Fruit fly (Drosophila melanogaster): ENCODE data around the gene CG34250.

The CG34250 gene

DNA sequence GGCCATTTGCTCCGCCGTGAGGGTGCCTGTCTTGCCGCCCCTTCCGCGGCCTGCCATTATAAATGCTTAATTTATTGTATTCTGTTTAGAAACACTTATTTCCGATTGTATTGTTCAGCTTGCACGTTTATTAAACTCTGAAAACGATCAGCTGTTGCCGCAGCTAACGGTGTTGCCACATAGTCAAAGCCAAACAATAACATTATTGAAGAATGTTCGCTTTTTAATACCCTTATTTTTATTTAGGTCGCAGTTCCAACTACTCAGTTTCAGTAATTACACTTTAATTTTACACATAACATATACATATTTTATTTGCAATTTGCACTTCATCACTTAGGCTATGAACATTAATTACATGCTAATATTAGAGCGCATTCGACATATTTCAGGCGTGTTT is 49.0 kb upstream of the CG34250 start, which contains the start of gene Polr3G (continued):
- peak; percentile 34; the same call in 1 of the 4 replicates for TF ChIP-seq Dll (GFP tag; IDR thresholded peaks at IDR 0.05; ENCODE audit: partially characterized antibody)
- TF ChIP-seq CG15601 (tag; optimal IDR thresholded peaks at IDR 0.05): no peak
- peak; percentile 16; the same call in 1 of the 2 replicates for TF ChIP-seq CG9932 (GFP tag; IDR thresholded peaks at IDR 0.05)
- TF ChIP-seq CG30020 (tag; optimal IDR thresholded peaks at IDR 0.05): peak; percentile 14
- peak; percentile 4 for TF ChIP-seq gcm (GFP tag; optimal IDR thresholded peaks at IDR 0.05)
- TF ChIP-seq unpg (GFP tag; optimal IDR thresholded peaks at IDR 0.05): peak; percentile 9
- TF ChIP-seq Xbp1 (GFP tag; optimal IDR thresholded peaks at IDR 0.05): peak; percentile 37
- TF ChIP-seq CG15514 (GFP tag; optimal IDR thresholded peaks at IDR 0.05): peak; percentile 39
- TF ChIP-seq CG17361 (GFP tag; IDR thresholded peaks at IDR 0.05): 0 out of 3 replicates have a peak, but pooled peaks have one; percentile 18
- peak; percentile 18 for TF ChIP-seq az2 (GFP tag; optimal IDR thresholded peaks at IDR 0.05)
- TF ChIP-seq CG2120 (GFP tag; optimal IDR thresholded peaks at IDR 0.05): peak; percentile 53
- TF ChIP-seq Nf-YC (tag; optimal IDR thresholded peaks at IDR 0.05): peak; percentile 33
- TF ChIP-seq Oaz (GFP tag; IDR thresholded peaks at IDR 0.05): no peak
- TF ChIP-seq Ravus (GFP tag; IDR thresholded peaks at IDR 0.05): no peak
- no peak for TF ChIP-seq Xrp1 (GFP tag; IDR thresholded peaks at IDR 0.05)
- TF ChIP-seq CG11504 (tag; optimal IDR thresholded peaks at IDR 0.05): peak; percentile 6
- TF ChIP-seq CG33213 (GFP tag; optimal IDR thresholded peaks at IDR 0.05): no peak
- no peak for TF ChIP-seq Neu2 (GFP tag; optimal IDR thresholded peaks at IDR 0.05; ENCODE audit: borderline replicate concordance)
- no peak for TF ChIP-seq bigmax (GFP tag; optimal IDR thresholded peaks at IDR 0.05)
- TF ChIP-seq Med (GFP tag): peak; percentile 80
- TF ChIP-seq pzg (GFP tag; optimal IDR thresholded peaks at IDR 0.05): peak; percentile 39
- peak; percentile 26 for TF ChIP-seq sug (tag; optimal IDR thresholded peaks at IDR 0.05)
- 0 out of 3 replicates have a peak, but pooled peaks have one; percentile 45 for TF ChIP-seq ci (GFP tag; IDR thresholded peaks at IDR 0.05)
- TF ChIP-seq CG7839 (tag; optimal IDR thresholded peaks at IDR 0.05): peak; percentile 4
- TF ChIP-seq CG2712 (tag; optimal IDR thresholded peaks at IDR 0.05): peak; percentile 8
- peak; percentile 16 for TF ChIP-seq CG13894 (tag; optimal IDR thresholded peaks at IDR 0.05)
- no peak for TF ChIP-seq CG32772 (GFP tag; IDR thresholded peaks at IDR 0.05)
- peak; percentile 7 for TF ChIP-seq CrebB (tag; optimal IDR thresholded peaks at IDR 0.05)
- TF ChIP-seq Bteb2 (GFP tag; optimal IDR thresholded peaks at IDR 0.05): no peak
- no peak for TF ChIP-seq CG6765 (GFP tag; optimal IDR thresholded peaks at IDR 0.05)
- 0 out of 2 replicates have a peak, but pooled peaks have one; percentile 22 for TF ChIP-seq CG14014 (GFP tag; IDR thresholded peaks at IDR 0.05)
- TF ChIP-seq repo (GFP tag; optimal IDR thresholded peaks at IDR 0.05): no peak
- no peak for TF ChIP-seq sima (GFP tag; optimal IDR thresholded peaks at IDR 0.05)
- peak; percentile 67 for TF ChIP-seq dm (GFP tag; optimal IDR thresholded peaks at IDR 0.05)
- peak; percentile 11 for TF ChIP-seq BEAF-32 (GFP tag; optimal IDR thresholded peaks at IDR 0.05)
- TF ChIP-seq Dp (GFP tag; optimal IDR thresholded peaks at IDR 0.05): peak; percentile 1
- peak; percentile 11 for TF ChIP-seq Sry-δ (GFP tag; optimal IDR thresholded peaks at IDR 0.05)
- peak; percentile 20 for TF ChIP-seq CG30403 (GFP tag; optimal IDR thresholded peaks at IDR 0.05)
- TF ChIP-seq CG4854 (GFP tag; optimal IDR thresholded peaks at IDR 0.05): peak; percentile 6
- TF ChIP-seq gfzf (GFP tag; optimal IDR thresholded peaks at IDR 0.05): peak; percentile 2
- peak; percentile 41 for TF ChIP-seq MESR4 (GFP tag; optimal IDR thresholded peaks at IDR 0.05)
- no peak for TF ChIP-seq twi (tag; optimal IDR thresholded peaks at IDR 0.05)
- TF ChIP-seq bsh (GFP tag; optimal IDR thresholded peaks at IDR 0.05): peak in 1 of 2 experiments; percentile 11
- peak; percentile 51 for TF ChIP-seq slbo (GFP tag; IDR thresholded peaks at IDR 0.05)
- TF ChIP-seq CG2889 (GFP tag; IDR thresholded peaks at IDR 0.05): no peak
- TF ChIP-seq grau (tag; optimal IDR thresholded peaks at IDR 0.05): peak; percentile 33
- peak; percentile 7 for TF ChIP-seq eyg (GFP tag; optimal IDR thresholded peaks at IDR 0.05)
- TF ChIP-seq Fer1 (GFP tag; optimal IDR thresholded peaks at IDR 0.05): peak; percentile 26
- peak; percentile 21 for TF ChIP-seq CG18262 (tag; optimal IDR thresholded peaks at IDR 0.05)
- peak; percentile 15 for TF ChIP-seq CG13424 (tag; optimal IDR thresholded peaks at IDR 0.05)
